Worm (Caenorhabditis elegans) whole organism, dauer: Measurements from ENCODE around the gene rps-11.

Source experiments
- unc-62 ChIP-seq: sonication (generic microtip); optimal IDR thresholded peaks from 2 replicates; lab custom pipeline; 2017; ENCODE audit warnings: missing biosample characterization, missing genetic modification reagents, missing genetic modification characterization

Gene rps-11

DNA sequence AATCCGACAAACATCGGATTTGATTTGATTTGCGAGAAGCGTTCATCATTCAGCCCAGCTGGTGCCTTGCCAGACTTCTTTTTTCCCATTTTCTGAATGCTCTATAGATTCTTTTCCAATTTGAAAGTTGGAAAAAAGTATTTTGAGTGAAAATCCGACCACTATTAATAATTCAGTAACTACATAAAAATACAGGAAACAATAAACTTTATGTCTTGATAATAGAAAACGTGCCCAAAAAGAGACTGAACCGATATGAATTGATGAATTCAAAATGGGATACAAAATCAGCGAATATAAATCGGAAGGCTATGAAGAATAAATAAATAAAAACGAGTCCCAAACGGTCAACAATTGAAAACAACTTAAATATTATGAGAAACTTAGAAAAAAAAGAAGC is 29.3 kb downstream of the rps-11 start, which contains the start of gene F58B3.4:
F58B3.4 (minus strand) TSS at position 101 of the 400 bp plus-strand sequence.
- no peak for TF ChIP-seq unc-62

DNA sequence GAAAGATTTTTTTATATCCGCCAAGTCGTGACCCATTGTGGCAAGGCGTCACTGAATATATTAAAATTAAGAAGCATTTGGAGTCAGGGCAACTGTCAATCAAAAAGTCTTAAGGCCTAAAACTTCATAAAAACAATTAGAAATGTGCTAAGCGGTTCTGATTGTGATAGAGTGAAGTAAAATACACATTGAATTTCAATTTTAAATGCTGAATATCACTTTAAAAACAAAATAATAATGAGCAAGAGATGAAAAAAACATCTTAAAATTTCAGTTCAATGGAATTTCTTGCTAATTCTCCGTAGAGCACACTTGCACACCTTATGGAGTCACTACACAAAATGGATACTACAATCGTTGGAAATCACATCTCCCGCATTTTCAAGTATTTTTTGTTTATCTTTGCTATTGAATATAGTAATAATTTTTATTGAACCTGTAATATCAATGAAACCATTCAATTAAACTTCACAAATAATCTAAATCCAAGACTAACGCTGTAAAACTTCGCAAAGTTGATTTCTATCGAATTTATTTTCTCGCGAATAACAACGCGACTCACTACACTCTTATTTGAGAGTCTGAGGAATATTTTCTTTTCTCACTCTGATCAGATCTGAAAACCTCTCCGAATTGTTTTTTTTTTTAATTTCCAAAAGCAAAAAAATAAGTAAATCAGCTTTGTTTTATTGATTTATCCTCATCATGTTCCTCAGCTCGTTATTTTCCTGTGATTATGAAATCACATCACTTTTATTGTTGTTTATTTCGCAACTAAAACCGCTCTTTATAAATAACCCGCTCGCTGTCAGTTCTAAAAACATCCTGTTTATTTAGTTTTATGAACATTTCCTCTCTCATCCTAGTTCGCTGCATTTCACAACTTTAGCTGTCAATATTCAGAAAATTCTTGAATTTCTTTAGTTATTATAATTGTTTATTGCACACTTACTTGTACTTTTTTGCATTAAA is 33.3 kb downstream of the rps-11 start, which contains the start of gene mars-1:
mars-1 (minus strand) TSS at position 51 of the 972 bp plus-strand sequence.
- no peak for TF ChIP-seq unc-62

DNA sequence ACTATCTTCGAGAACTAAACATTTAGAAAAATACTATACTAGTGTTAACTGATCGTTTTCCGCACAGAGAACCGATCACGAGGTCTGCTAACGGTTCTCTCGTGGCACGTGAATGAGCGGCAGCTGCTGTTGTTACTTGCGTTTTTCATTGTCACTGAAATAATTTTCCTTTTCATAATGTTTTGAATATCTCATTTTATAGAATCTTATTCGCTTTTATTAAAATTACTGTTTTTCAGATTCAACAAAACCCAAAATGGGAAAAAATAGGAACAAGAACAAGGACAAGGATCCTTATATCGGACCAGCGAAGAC is 33.9 kb downstream of the rps-11 start, which contains the start of gene F58B3.6:
F58B3.6 (plus strand) TSS at position 240 of the 315 bp plus-strand sequence.
- no peak for TF ChIP-seq unc-62

DNA sequence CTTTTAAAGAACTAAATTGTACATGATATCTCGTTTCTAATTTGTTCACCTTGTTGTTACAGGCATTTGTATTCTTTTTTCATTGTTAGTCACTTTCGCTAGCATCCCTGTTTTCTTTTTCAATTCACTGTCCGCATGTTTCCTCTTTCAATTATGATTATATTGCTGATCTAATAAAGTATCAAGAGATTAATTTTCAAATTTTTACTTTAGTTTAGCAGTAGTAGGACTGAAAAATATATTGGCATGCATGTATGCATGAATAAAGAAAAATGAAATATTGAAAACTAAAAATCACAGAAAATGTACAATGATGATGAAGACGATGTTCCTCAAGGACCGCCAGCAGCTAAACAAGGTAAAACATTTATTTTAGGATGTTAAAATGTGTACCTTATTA is 35.6 kb downstream of the rps-11 start, which contains the start of gene rbm-17:
rbm-17 (plus strand) TSS at position 301 of the 400 bp plus-strand sequence.
- TF ChIP-seq unc-62, result no peak

DNA sequence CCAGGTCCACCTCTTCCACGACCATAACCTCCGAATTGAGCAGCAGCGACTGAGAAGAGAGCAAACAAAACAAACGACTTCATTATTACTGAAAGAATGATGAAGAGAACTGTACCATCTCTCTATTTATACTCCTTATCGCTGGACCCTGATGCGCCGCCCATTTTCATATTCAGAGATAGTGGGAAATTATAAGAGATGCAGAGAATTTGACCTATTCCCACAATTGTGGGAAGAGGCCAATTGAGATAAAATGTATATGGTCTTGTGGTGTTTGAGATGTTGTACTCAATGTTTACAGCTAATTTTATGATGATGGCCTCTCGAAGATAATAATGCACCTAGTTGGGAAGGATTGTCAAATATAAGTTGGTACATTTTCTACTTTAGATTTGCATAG is 38.5 kb downstream of the rps-11 start, which contains the start of gene ttr-50:
ttr-50 (minus strand) TSS at position 101 of the 400 bp plus-strand sequence.
- no peak for TF ChIP-seq unc-62

DNA sequence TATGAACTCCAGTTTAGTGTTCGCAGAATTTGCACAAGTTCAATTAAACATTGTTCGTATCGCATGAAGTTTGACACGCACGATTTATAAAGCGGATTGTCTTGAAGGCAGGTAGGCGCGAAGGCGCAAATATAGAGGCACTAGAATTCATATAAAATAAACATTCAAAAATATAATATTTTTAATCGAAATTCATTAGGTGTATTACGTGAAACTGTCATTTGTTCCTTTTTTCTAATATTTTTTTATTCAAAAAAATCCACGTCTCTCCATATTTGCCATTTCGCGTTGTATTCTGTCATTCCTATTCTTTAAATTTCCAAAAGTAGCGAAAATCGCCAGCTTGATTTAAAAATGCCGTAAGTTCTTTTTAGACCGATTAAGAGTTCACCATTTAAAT is 39.4 kb downstream of the rps-11 start, which contains the start of gene ZK809.1:
ZK809.1 (plus strand) TSS at position 301 of the 400 bp plus-strand sequence.
- TF ChIP-seq unc-62, result no peak

DNA sequence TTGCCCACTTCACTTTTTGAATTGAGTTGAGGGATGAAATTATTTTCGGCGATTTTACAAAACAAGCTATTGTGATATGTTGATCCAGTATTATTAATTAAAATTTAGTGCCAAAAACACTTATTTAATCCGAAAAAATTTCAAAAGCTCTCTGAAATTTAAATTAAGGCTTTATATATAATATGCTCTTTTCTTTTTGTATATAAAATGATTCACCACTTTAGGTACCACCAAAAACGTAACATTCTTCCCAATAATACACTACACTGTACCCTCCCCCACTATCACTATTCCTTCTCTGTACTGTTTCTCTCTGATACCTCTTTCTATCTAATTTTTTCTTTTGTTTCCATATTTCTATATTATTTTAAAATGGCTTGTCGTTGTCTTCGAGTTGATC is 41.4 kb downstream of the rps-11 start, which contains the start of gene prx-2:
prx-2 (plus strand) TSS at position 301 of the 400 bp plus-strand sequence.
- no peak for TF ChIP-seq unc-62

DNA sequence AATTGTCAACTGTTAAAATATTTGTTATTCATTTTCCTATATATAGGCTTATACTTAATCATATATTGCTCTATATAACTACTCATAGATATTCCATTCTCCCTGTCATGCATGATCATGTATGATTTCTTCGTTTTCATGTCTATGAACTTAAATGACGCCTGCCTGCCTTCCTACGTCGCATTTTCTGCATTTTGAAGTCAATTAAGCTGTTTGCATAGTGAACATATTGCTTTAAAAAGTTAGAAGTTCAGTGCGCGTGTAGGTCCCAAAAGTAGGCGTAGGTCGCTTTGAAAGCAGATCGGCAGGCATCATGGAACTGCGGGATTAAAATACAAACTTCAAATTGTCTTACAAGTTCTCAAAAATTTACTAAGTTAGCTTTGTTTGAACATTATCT is 42.3 kb downstream of the rps-11 start:
- no peak for TF ChIP-seq unc-62

DNA sequence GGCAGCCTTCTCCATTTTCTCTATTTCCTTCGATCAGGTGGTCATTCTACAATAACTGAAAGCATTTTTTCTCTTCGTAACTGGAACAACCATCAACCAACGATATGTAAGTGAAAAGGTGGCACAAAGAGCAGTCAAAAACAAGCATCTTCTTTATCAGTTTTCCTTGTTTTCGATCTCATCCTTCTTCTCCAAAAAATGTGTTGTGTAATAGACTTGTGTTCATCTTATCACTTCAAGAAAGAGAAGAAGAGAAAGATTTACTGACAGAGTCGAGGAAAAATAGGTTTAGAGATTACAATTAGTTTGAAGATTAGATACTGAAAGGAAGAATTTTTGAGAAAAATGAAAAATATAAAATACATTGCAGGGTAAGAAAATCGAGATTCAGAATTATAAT is 42.9 kb downstream of the rps-11 start:
- no peak for TF ChIP-seq unc-62

DNA sequence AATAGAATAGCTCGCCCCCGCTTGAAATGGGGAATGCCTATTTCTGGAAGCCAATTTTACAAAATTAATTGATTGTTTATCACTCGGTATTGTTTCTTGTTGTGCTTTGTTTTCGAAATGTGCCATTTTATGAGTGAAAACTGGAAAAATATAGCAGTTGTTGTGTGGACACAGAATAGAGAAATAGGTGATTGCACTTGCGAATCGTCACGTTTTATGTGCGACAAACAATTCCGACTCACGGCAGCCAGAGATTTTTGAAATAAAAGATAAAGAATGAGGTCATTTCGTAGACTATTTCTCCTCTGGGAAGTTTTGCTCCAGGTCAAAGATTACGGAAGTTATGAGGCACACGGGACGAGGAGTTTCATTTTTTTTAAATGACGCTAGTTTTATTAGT is 44.5 kb downstream of the rps-11 start:
- TF ChIP-seq unc-62, result no peak

DNA sequence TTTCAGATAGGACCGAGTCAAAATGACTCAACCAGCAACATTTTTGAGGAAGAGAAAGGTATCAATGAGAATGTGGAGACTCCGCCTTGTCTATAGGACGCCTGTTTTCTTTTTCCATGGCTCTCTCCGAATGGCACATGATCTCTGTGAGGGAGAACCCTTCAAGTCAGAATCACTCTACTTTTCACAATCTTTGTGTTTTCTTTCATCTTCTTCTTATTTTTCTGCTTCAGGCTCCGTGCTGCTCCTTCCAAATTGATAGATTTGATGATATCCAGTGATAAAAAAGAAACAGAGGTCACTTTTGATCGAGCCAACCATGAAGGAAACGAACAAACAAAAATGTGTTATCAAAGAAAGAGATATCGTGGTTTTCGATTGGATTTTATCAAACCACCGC is 46.6 kb downstream of the rps-11 start, which contains the start of gene ZK809.8:
ZK809.8 (minus strand) TSS at position 34 of the 400 bp plus-strand sequence.
- TF ChIP-seq unc-62, result no peak

DNA sequence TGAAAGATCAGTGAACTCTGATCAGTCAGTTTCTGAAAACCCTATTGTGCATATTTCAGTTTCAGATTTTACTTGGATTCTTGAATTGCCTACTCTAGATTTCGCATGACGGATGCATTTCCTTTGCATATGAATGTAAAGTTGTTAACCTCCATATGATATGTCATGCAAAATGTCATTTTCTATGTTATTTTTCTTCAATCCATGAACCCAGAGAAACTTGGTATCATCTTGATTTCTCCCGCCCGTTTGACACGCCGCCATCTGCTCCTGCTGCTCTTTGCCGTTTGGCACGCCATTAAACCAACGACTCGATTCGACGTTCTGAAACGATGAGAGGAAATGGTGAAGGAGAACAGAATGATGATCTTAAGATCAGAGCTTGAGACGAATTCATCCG is 47.9 kb downstream of the rps-11 start:
- no peak for TF ChIP-seq unc-62

DNA sequence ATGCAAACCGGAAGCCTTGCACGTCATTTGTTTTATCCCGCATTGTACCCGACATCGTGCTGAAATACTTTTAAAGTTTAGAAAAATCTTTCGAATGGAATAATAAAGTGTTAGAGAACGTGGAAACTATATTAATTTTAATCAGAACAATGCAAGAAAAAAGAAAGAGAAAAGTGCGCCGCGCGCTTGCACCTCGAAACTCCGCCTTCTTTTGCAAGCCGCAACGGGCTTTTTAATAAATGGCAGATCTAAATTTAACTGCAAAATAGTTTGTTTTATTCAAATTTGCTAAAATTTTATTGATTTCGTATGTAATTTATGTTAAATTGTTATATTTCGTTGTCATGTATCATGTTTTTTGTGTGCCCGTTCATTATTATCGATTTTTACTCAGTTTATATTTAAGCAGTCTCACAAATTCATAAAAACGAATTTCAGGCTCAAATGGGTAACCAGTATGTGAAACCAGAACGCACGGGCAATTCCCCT is 49.6 kb downstream of the rps-11 start, which contains the start of the genes acl-3 and ndub-6:
acl-3 (minus strand) TSS at position 59 of the 489 bp plus-strand sequence.
ndub-6 (plus strand) TSS at position 439 of the 489 bp plus-strand sequence.
- no peak for TF ChIP-seq unc-62
